Fruit fly (Drosophila melanogaster) whole organism, wandering third instar larva: ENCODE measurements around the gene Gmd.

ENCODE experiments used
- CG32264 ChIP-seq: fragments of 200-800 bp; sonication (Bioruptor generic); optimal IDR thresholded peaks from 2 replicates; lab custom pipeline; 2016; ENCODE audit warnings: missing biosample characterization, missing genetic modification characterization
- HLH106 ChIP-seq: fragments of 200-800 bp; optimal IDR thresholded peaks from 3 replicates; lab custom pipeline; 2019; ENCODE audit warnings: missing biosample characterization, mild to moderate bottlenecking, missing genetic modification characterization, moderate library complexity
- Hnf4 ChIP-seq: fragments of 200-800 bp; sonication (Bioruptor generic); optimal IDR thresholded peaks from 2 replicates; lab custom pipeline; 2016; ENCODE audit warnings: missing biosample characterization, mild to moderate bottlenecking, missing genetic modification characterization
- Mio ChIP-seq: sonication (Bioruptor generic); optimal IDR thresholded peaks from 2 replicates; lab custom pipeline; 2016; ENCODE audit warnings: missing biosample characterization, missing genetic modification characterization
- br ChIP-seq: fragments of 200-800 bp; sonication (Bioruptor generic); optimal IDR thresholded peaks from 2 replicates; lab custom pipeline; 2016; ENCODE audit warnings: missing biosample characterization, missing genetic modification characterization
- foxo ChIP-seq, 2 experiments: fragments of 200-800 bp; sonication (Bioruptor generic); optimal IDR thresholded peaks; 2 replicates in 1 of 2; 3 replicates in 1 of 2; lab custom pipeline; 2016 to 2017; ENCODE audit warnings: missing biosample characterization in 2 of 2, missing genetic modification characterization in 2 of 2
- h ChIP-seq: fragments of 200-800 bp; sonication (Bioruptor generic); optimal IDR thresholded peaks from 3 replicates; lab custom pipeline; 2016; ENCODE audit warnings: missing biosample characterization, mild to moderate bottlenecking, missing genetic modification characterization
- lola ChIP-seq: fragments of >200 bp; optimal IDR thresholded peaks from 2 replicates; lab custom pipeline; 2017; ENCODE audit warnings: missing biosample characterization, missing genetic modification characterization
- usp ChIP-seq: fragments of >200 bp; optimal IDR thresholded peaks from 2 replicates; lab custom pipeline; 2017; ENCODE audit warnings: missing biosample characterization, missing genetic modification characterization

- TF ChIP-seq Hnf4 = no peak
- no peak for TF ChIP-seq foxo (GFP tag; optimal IDR thresholded peaks at IDR 0.05; lab: Kevin White, UChicago)
- TF ChIP-seq Mio = no peak
- TF ChIP-seq lola (GFP tag; lab: Kevin White, UChicago) = no peak
- TF ChIP-seq CG32264 (GFP tag; lab: Kevin White, UChicago) = no peak
- TF ChIP-seq h (GFP tag; lab: Kevin White, UChicago) = no peak
- TF ChIP-seq HLH106 (tag; lab: Kevin White, UChicago) = no peak
- TF ChIP-seq br (GFP tag; lab: Kevin White, UChicago) = no peak
- TF ChIP-seq usp = no peak
Observed at dm6 chr2L:5003670-5004453, 27.0 kb upstream of the Gmd start.
